Worm (Caenorhabditis elegans) whole organism, L4 larva: ENCODE measurements around the gene R13H4.2.

Experiments
- F49E8.2 ChIP-seq: sonication (generic microtip); optimal IDR thresholded peaks from 2 replicates; lab custom pipeline; 2016; ENCODE audit warnings: missing compliant biosample characterization, mild to moderate bottlenecking, missing genetic modification characterization, borderline replicate concordance
- hlh-30 ChIP-seq: sonication (generic microtip); optimal IDR thresholded peaks from 2 replicates; lab custom pipeline; 2017; ENCODE audit warnings: antibody characterized with exemption, mild to moderate bottlenecking, missing genetic modification characterization, missing compliant biosample characterization; ENCODE audit not compliant: insufficient read depth
- lin-15B ChIP-seq: fragments of 150-350 bp; sonication (generic microtip); optimal IDR thresholded peaks from 3 replicates; lab custom pipeline; 2014; ENCODE audit warnings: missing biosample characterization, missing genetic modification characterization
- nhr-76 ChIP-seq: fragments of 150-350 bp; optimal IDR thresholded peaks from 2 replicates; lab custom pipeline; 2014; ENCODE audit warnings: missing biosample characterization, missing genetic modification characterization
- spr-1 ChIP-seq: sonication (generic microtip); optimal IDR thresholded peaks from 2 replicates; lab custom pipeline; 2016; ENCODE audit warnings: mild to moderate bottlenecking, missing genetic modification characterization, missing compliant biosample characterization

DNA sequence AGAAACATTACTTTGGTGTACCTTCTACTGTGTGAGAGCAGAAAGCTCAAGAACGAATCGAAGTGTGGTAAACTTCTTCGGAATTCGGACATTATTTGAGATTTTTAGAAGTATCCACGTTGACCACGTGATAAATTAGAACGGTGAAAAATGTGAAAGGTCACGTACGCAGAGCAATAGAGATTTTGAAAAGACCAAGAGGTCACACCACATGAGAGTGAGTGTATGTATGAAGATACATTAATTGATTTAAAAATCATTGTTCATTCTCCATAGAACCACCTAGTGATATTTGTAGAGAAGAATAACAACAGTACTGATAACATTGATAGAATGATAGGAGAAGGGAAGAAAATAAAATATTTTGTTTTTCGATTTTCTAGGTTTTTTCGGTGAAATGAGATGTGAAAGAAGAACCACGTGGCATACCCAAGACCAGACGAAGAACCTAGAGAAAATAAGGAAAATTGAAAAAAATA lies 13.7 kb upstream of the R13H4.2 start, which contains the start of gene pyc-1:
- TF ChIP-seq lin-15B: no peak
- TF ChIP-seq spr-1: no peak
- TF ChIP-seq hlh-30 (tag; lab: Kevin White, UChicago): peak; percentile 71
- no peak for TF ChIP-seq F49E8.2 (tag; lab: Kevin White, UChicago)
- TF ChIP-seq nhr-76 (tag; lab: Kevin White, UChicago): no peak
